Worm (Caenorhabditis elegans) whole organism, young adult: ENCODE results near the gene fce-2.

Source experiments
- F57A8.1 ChIP-seq: fragments of 200-800 bp; sonication (Bioruptor generic); optimal IDR thresholded peaks from 2 replicates; lab custom pipeline; 2018; ENCODE audit warnings: mild to moderate bottlenecking, missing genetic modification characterization, moderate library complexity, missing compliant biosample characterization
- ceh-58 ChIP-seq: fragments of 200-800 bp; sonication (Bioruptor generic); IDR thresholded peaks from 2 replicates; pipeline ENCODE4 v1.3.6; 2022; ENCODE audit warnings: missing genetic modification characterization, missing compliant biosample characterization
- egl-44 ChIP-seq: fragments of 200-800 bp; sonication (Bioruptor generic); IDR thresholded peaks from 2 replicates; pipeline ENCODE4 v1.3.6; 2022; ENCODE audit warnings: missing genetic modification reagents, missing genetic modification characterization, missing compliant biosample characterization
- somi-1 ChIP-seq: fragments of 200-800 bp; sonication (Bioruptor generic); optimal IDR thresholded peaks from 2 replicates; lab custom pipeline; 2018; ENCODE audit warnings: mild to moderate bottlenecking, missing genetic modification characterization, missing compliant biosample characterization

DNA sequence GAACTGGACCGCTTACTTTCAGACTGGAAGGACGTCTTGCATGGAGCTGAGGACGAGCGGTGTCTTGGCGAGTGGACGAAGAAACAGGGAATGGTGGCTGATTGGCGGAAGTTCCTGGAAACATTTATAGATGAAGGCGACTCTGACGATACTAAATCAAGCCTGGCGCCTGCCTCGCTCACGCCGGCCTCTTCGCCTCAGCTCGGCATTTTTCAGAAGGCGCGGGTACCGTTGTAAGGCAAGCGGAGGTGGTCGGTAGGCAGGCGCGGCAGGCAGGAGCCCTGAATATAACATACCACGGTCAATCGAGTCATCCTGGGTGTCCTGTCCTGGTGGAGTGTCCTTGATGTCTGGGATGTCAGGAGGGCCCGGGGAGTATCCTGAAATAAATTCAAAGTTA, 20.8 kb downstream of the fce-2 start:
- no peak for TF ChIP-seq ceh-58
- TF ChIP-seq somi-1, result no peak
- no peak for TF ChIP-seq egl-44 (GFP tag; lab: Robert Waterston, UW)
- no peak for TF ChIP-seq F57A8.1 (GFP tag; lab: Kevin White, UChicago)
